Worm (Caenorhabditis elegans) whole organism, L2 larva: ENCODE data around the gene tofu-2.
A peak's percentile ranks its signal among the peaks of the same experiment; 100 is the strongest.

Experiments
- C34F6.9 ChIP-seq: fragments of 150-350 bp; optimal IDR thresholded peaks from 2 replicates; lab custom pipeline; 2014; ENCODE audit warnings: missing biosample characterization, missing genetic modification characterization
- F13H6.1 ChIP-seq: sonication (generic microtip); optimal IDR thresholded peaks from 2 replicates; lab custom pipeline; 2016; ENCODE audit warnings: missing genetic modification characterization, missing compliant biosample characterization
- R02D3.7 ChIP-seq: fragments of 150-350 bp; optimal IDR thresholded peaks from 2 replicates; lab custom pipeline; 2014; ENCODE audit warnings: missing biosample characterization, missing genetic modification characterization
- Y55F3AM.14 ChIP-seq: fragments of 200-800 bp; sonication (Bioruptor generic); optimal IDR thresholded peaks from 2 replicates; lab custom pipeline; 2018; ENCODE audit warnings: mild to moderate bottlenecking, missing genetic modification characterization, missing compliant biosample characterization
- alr-1 ChIP-seq: fragments of 150-350 bp; optimal IDR thresholded peaks from 2 replicates; lab custom pipeline; 2014; ENCODE audit warnings: missing biosample characterization, missing genetic modification characterization
- ama-1 ChIP-seq: fragments of 150-350 bp; optimal IDR thresholded peaks from 2 replicates; lab custom pipeline; 2018; ENCODE audit warnings: inconsistent platforms
- blmp-1 ChIP-seq: sonication (generic microtip); optimal IDR thresholded peaks from 2 replicates; lab custom pipeline; 2017; ENCODE audit warnings: missing genetic modification characterization, mild to moderate bottlenecking, missing compliant biosample characterization, antibody characterized with exemption, moderate library complexity; ENCODE audit not compliant: insufficient read depth
- ceh-82 ChIP-seq: fragments of 150-350 bp; optimal IDR thresholded peaks from 2 replicates; lab custom pipeline; 2014; ENCODE audit warnings: missing biosample characterization, missing genetic modification characterization
- crh-2 ChIP-seq: sonication (generic microtip); optimal IDR thresholded peaks from 2 replicates; lab custom pipeline; 2017; ENCODE audit warnings: missing biosample characterization, missing genetic modification characterization
- dmd-4 ChIP-seq: sonication (generic microtip); optimal IDR thresholded peaks from 2 replicates; lab custom pipeline; 2017; ENCODE audit warnings: missing biosample characterization, missing genetic modification characterization
- egl-27 ChIP-seq: sonication (generic microtip); optimal IDR thresholded peaks from 3 replicates; lab custom pipeline; 2017; ENCODE audit warnings: missing biosample characterization, missing genetic modification reagents, missing genetic modification characterization
- fos-1 ChIP-seq: fragments of 150-350 bp; optimal IDR thresholded peaks from 2 replicates; lab custom pipeline; 2014; ENCODE audit warnings: missing biosample characterization, missing genetic modification characterization
- gmeb-1 ChIP-seq: fragments of 150-350 bp; optimal IDR thresholded peaks from 2 replicates; lab custom pipeline; 2014; ENCODE audit warnings: missing biosample characterization, missing genetic modification characterization
- lin-11 ChIP-seq: fragments of 150-350 bp; sonication (generic microtip); optimal IDR thresholded peaks from 2 replicates; lab custom pipeline; 2014; ENCODE audit warnings: missing biosample characterization, missing genetic modification characterization, inconsistent platforms, mixed read lengths
- lin-39 ChIP-seq: fragments of 150-350 bp; optimal IDR thresholded peaks from 2 replicates; lab custom pipeline; 2014; ENCODE audit warnings: missing biosample characterization, missing genetic modification reagents, missing genetic modification characterization
- lsy-2 ChIP-seq, 2 experiments: fragments of 150-350 bp in 1 of 2; sonication (generic microtip) in 1 of 2; optimal IDR thresholded peaks; 2 replicates each; lab custom pipeline; 2014 to 2017; ENCODE audit warnings: missing biosample characterization in 2 of 2, missing genetic modification characterization in 2 of 2
- mab-5 ChIP-seq: fragments of 150-350 bp; optimal IDR thresholded peaks from 2 replicates; lab custom pipeline; 2014; ENCODE audit warnings: missing biosample characterization, missing genetic modification characterization
- mdl-1 ChIP-seq, 2 experiments: fragments of 150-350 bp in 1 of 2; sonication (generic microtip) in 1 of 2; optimal IDR thresholded peaks; 2 replicates each; lab custom pipeline; 2017; ENCODE audit warnings: missing biosample characterization in 2 of 2, missing genetic modification characterization in 2 of 2
- nhr-11 ChIP-seq: fragments of 150-350 bp; optimal IDR thresholded peaks from 2 replicates; lab custom pipeline; 2014; ENCODE audit warnings: missing biosample characterization, missing genetic modification characterization
- nhr-12 ChIP-seq: fragments of 150-350 bp; optimal IDR thresholded peaks from 2 replicates; lab custom pipeline; 2014; ENCODE audit warnings: missing biosample characterization, missing genetic modification characterization
- nhr-129 ChIP-seq: fragments of 150-350 bp; optimal IDR thresholded peaks from 2 replicates; lab custom pipeline; 2014; ENCODE audit warnings: missing biosample characterization, missing genetic modification characterization
- nhr-23 ChIP-seq: fragments of 150-350 bp; optimal IDR thresholded peaks from 2 replicates; lab custom pipeline; 2014; ENCODE audit warnings: missing biosample characterization, missing genetic modification reagents, missing genetic modification characterization
- nhr-77 ChIP-seq: fragments of 150-350 bp; optimal IDR thresholded peaks from 2 replicates; lab custom pipeline; 2014; ENCODE audit warnings: missing biosample characterization, missing genetic modification characterization
- peb-1 ChIP-seq: fragments of 150-350 bp; optimal IDR thresholded peaks from 2 replicates; lab custom pipeline; 2014; ENCODE audit warnings: missing biosample characterization, missing genetic modification characterization
- sem-4 ChIP-seq: fragments of 150-350 bp; optimal IDR thresholded peaks from 2 replicates; lab custom pipeline; 2014; ENCODE audit warnings: missing biosample characterization, missing genetic modification reagents, missing genetic modification characterization
- sma-3 ChIP-seq: sonication (generic microtip); optimal IDR thresholded peaks from 2 replicates; lab custom pipeline; 2016; ENCODE audit warnings: missing genetic modification reagents, missing genetic modification characterization, missing compliant biosample characterization
- sma-9 ChIP-seq, 2 experiments: fragments of 150-350 bp in 1 of 2; sonication (generic microtip) in 1 of 2; optimal IDR thresholded peaks; 2 replicates each; lab custom pipeline; 2014 to 2016; ENCODE audit warnings: missing genetic modification characterization in 2 of 2, mild to moderate bottlenecking in 1 of 2, missing biosample characterization in 1 of 2, missing compliant biosample characterization in 1 of 2, missing genetic modification reagents in 1 of 2, moderate library complexity in 1 of 2
- unc-55 ChIP-seq: fragments of 150-350 bp; sonication (generic microtip); optimal IDR thresholded peaks from 3 replicates; lab custom pipeline; 2014; ENCODE audit warnings: missing biosample characterization, missing genetic modification reagents, missing genetic modification characterization
- unc-62 ChIP-seq: fragments of 150-350 bp; optimal IDR thresholded peaks from 2 replicates; lab custom pipeline; 2014; ENCODE audit warnings: missing biosample characterization, missing genetic modification reagents, missing genetic modification characterization
- ztf-1 ChIP-seq: fragments of 200-800 bp; sonication (Bioruptor generic); conservative IDR thresholded peaks from 2 replicates; pipeline ENCODE4 v1.3.6; 2022; ENCODE audit warnings: missing genetic modification characterization, missing compliant biosample characterization
- ztf-11 ChIP-seq: sonication (generic microtip); optimal IDR thresholded peaks from 2 replicates; lab custom pipeline; 2017; ENCODE audit warnings: missing biosample characterization, missing genetic modification characterization
- ztf-4 ChIP-seq: fragments of 150-350 bp; optimal IDR thresholded peaks from 2 replicates; lab custom pipeline; 2014; ENCODE audit warnings: missing biosample characterization, missing genetic modification characterization

The tofu-2 gene

DNA sequence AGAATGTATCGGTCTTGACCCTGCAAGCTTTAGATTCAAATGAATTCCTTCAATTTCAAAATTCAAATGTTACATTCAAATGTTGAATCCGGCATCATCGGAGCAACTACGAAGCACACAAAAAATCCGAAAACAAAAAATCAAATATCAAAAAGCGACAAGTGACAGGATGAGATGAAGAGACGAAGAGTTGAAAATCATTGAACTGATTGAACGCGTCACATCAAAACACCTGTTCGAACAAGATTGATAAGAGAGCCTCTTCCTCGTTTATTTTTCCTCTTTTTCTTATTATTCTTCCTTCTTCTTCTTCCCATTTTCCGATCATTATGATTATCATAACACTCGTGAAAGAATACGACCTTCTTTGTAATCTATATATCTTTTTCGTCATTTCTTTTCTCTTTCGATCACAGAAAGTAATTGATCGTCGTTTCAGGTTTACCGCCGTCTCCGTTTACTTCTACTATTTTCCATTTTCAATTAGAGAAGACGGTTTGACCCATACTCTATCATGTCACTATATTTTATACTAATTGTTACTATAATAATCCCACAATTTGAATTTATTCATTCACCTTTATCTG is 34.6 kb upstream of the tofu-2 start, which contains the start of gene VC5.2:
TSS of gene VC5.2 (plus strand) at position 439 of the 587 bp plus-strand sequence.
- TF ChIP-seq sma-9 (GFP tag; optimal IDR thresholded peaks at IDR 0.05; lab: Kevin White, UChicago), result peak; percentile 48
- no peak for TF ChIP-seq sma-9 (tag; optimal IDR thresholded peaks at IDR 0.05; lab: Kevin White, UChicago)
- peak in 1 of 2 experiments; percentile 37 for TF ChIP-seq lsy-2 (tag; optimal IDR thresholded peaks at IDR 0.05; lab: Kevin White, UChicago)
- no peak for TF ChIP-seq C34F6.9
- no peak for TF ChIP-seq lin-39 (tag; lab: Kevin White, UChicago)
- TF ChIP-seq blmp-1 (tag; lab: Kevin White, UChicago), result peak; percentile 46

DNA sequence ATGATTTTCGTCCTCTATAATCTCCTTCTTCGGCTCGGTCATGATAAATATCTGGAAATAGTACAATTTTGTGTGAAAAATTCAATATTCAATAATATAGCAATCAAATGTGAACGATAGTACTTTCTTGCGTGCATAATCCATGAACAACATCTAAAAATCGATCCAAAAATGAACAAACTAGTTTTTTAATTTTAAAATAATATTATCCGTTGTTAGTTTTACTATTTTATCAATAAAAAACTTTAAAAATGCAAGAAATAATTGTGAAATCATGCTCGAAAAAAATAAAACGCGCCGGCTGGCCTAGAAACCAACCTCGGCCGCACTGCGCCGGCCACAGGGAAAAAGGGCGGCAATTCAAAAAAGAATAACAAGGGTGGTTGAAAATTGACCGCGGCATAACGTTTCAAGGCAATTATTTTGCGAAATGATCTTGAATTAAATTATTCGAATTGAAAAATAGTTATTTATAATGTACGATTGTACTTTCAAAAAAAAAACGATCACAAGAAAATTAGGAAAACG is 33.6 kb upstream of the tofu-2 start, which contains the start of gene mys-1:
TSS of gene mys-1 (minus strand) at position 51 of the 528 bp plus-strand sequence.
- TF ChIP-seq ztf-11 (tag; lab: Kevin White, UChicago) (no peak), F13H6.1 (tag; lab: Kevin White, UChicago) (peak; percentile 67), sma-3 (GFP tag; lab: Kevin White, UChicago) (peak; percentile 71), lsy-2 (tag; optimal IDR thresholded peaks at IDR 0.05; lab: Kevin White, UChicago) (peak in 1 of 2 experiments; percentile 69), alr-1 (no peak), unc-55 (GFP tag; lab: Kevin White, UChicago) (peak; percentile 63), peb-1 (tag; lab: Kevin White, UChicago) (no peak), gmeb-1 (tag; lab: Kevin White, UChicago) (peak; percentile 94), fos-1 (tag; lab: Kevin White, UChicago) (peak; percentile 9), dmd-4 (tag; lab: Kevin White, UChicago) (no peak), sem-4 (tag; lab: Kevin White, UChicago) (peak; percentile 9), crh-2 (tag; lab: Kevin White, UChicago) (peak; percentile 0), sma-9 (GFP tag; optimal IDR thresholded peaks at IDR 0.05; lab: Kevin White, UChicago) (peak; percentile 80), sma-9 (tag; optimal IDR thresholded peaks at IDR 0.05; lab: Kevin White, UChicago) (no peak)
- TF ChIP-seq, all 48 proteins: peak for 9

DNA sequence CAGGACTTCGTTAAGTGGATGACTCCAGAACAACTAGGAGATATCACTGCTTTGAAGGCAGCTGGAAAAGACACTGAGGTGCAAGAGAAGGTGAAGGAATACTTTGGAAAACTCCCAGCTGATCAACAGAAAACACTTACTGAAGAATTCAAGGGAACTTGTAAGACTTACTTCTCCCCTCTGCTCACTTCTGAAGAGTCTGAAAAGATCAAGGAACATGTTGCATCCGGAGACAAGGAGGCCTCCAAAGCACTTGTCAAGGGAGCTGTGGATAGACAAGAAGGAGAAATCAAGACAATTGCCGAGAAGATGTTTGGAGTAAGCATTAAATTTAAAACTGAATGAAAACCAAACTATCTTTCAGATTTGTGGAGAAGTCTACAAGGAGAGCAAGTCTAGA is 28.3 kb upstream of the tofu-2 start:
- TF ChIP-seq lsy-2 (tag; optimal IDR thresholded peaks at IDR 0.05; lab: Kevin White, UChicago) (no peak), R02D3.7 (no peak), nhr-77 (tag; lab: Kevin White, UChicago) (no peak), blmp-1 (tag; lab: Kevin White, UChicago) (no peak), lin-11 (tag; lab: Kevin White, UChicago) (no peak), sem-4 (tag; lab: Kevin White, UChicago) (no peak), ztf-1 (GFP tag; lab: Robert Waterston, UW) (no peak), ceh-82 (tag; lab: Kevin White, UChicago) (no peak), nhr-11 (no peak), ama-1 (lab: Kevin White, UChicago) (no peak), mab-5 (tag; lab: Kevin White, UChicago) (no peak), Y55F3AM.14 (GFP tag; lab: Kevin White, UChicago) (no peak), unc-62 (GFP tag; lab: Kevin White, UChicago) (no peak)

DNA sequence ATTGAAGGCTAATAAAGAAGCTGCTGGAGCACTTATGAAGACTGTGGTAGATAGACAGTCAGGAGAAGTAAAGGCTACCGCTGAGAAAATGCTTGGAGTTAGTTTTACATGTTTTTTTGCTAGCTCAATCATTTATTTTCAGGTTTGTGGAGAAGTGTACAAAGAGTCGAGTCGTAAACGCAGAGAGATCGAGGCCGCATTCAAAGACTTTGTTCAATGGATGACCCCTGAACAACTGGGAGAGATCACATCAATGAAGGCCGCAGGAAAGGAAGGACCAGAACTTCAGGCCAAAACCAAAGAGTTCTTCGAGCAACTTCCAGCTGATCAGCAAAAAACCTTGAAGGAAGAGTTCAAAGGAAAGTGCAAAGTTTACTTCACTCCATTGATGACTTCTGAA is 27.7 kb upstream of the tofu-2 start:
- no peak for TF ChIP-seq R02D3.7
- no peak for TF ChIP-seq sma-9 (GFP tag; optimal IDR thresholded peaks at IDR 0.05; lab: Kevin White, UChicago)
- TF ChIP-seq sma-9 (tag; optimal IDR thresholded peaks at IDR 0.05; lab: Kevin White, UChicago), result no peak
- no peak for TF ChIP-seq nhr-12 (tag; lab: Kevin White, UChicago)
- TF ChIP-seq ceh-82 (tag; lab: Kevin White, UChicago), result no peak
- TF ChIP-seq mdl-1 (tag; optimal IDR thresholded peaks at IDR 0.05; lab: Kevin White, UChicago), result no peak
- TF ChIP-seq egl-27 (tag; lab: Kevin White, UChicago), result no peak
- TF ChIP-seq nhr-23, result no peak
- TF ChIP-seq F13H6.1 (tag; lab: Kevin White, UChicago), result no peak
- TF ChIP-seq blmp-1 (tag; lab: Kevin White, UChicago), result no peak
- TF ChIP-seq sem-4 (tag; lab: Kevin White, UChicago), result no peak
- TF ChIP-seq, all 48 proteins: peak for 0

DNA sequence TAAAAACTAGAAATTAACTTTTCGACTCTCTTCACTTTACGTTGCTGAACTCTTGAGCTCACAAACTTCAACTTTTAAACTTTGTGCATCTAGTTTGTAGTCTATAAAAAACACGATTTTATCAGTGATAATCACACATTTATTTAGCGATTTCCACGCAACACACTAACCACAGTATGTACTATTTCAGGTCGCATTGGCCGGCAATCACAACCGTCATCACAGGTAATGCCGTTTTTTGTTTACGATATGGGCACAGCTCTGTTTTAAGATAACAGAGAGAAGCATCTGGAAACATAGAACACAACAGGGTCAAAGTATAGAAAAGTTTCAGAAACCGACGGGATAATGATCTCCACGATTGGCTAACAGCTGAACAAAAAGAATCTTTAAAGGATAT is 25.1 kb upstream of the tofu-2 start:
- peak; percentile 58 for TF ChIP-seq nhr-129
- TF ChIP-seq sma-9 (GFP tag; optimal IDR thresholded peaks at IDR 0.05; lab: Kevin White, UChicago), result peak; percentile 35
- no peak for TF ChIP-seq sma-9 (tag; optimal IDR thresholded peaks at IDR 0.05; lab: Kevin White, UChicago)
- TF ChIP-seq ztf-4, result no peak
- peak; percentile 62 for TF ChIP-seq crh-2 (tag; lab: Kevin White, UChicago)
- peak; percentile 8 for TF ChIP-seq fos-1 (tag; lab: Kevin White, UChicago)
- TF ChIP-seq, all 48 proteins: peak for 4
